Fruit fly (Drosophila melanogaster) whole organism, embryonic: Measurements from ENCODE around the gene Fibp.

Experiments
- Awh ChIP-seq: fragments of 200-800 bp; sonication (Bioruptor generic); IDR thresholded peaks from 2 replicates; pipeline ENCODE4, ENCODE4 v1.3.6; 2022; ENCODE audit warnings: missing biosample characterization, missing genetic modification characterization
- B-H2 ChIP-seq: fragments of 200-800 bp; sonication (Bioruptor generic); optimal IDR thresholded peaks from 2 replicates; lab custom pipeline; 2018; ENCODE audit warnings: missing biosample characterization, mild to moderate bottlenecking, missing genetic modification characterization
- CG10565 ChIP-seq: fragments of 200-800 bp; sonication (Bioruptor generic); optimal IDR thresholded peaks from 3 replicates; lab custom pipeline; 2016; ENCODE audit warnings: missing biosample characterization, mild to moderate bottlenecking, missing genetic modification characterization
- CG15011 ChIP-seq: fragments of 200-800 bp; sonication (Bioruptor generic); optimal IDR thresholded peaks from 3 replicates; lab custom pipeline; 2018; ENCODE audit warnings: missing biosample characterization, mild to moderate bottlenecking, missing genetic modification characterization
- CG16813 ChIP-seq: fragments of 200-800 bp; sonication (Bioruptor generic); IDR thresholded peaks from 3 replicates; pipeline ENCODE4 v1.3.6; 2022; ENCODE audit warnings: missing biosample characterization, missing genetic modification characterization; ENCODE audit not compliant: partially characterized antibody
- CG17612 ChIP-seq: fragments of 200-800 bp; sonication (Bioruptor generic); IDR thresholded peaks from 2 replicates; pipeline ENCODE4 v1.3.6; 2022; ENCODE audit warnings: missing biosample characterization, missing genetic modification characterization
- CG18599 ChIP-seq: fragments of 200-800 bp; sonication (Bioruptor generic); optimal IDR thresholded peaks from 3 replicates; lab custom pipeline; 2017; ENCODE audit warnings: missing biosample characterization, missing genetic modification characterization, mild to moderate bottlenecking, moderate library complexity, missing genetic modification reagents
- CG2129 ChIP-seq: fragments of 200-800 bp; sonication (Bioruptor generic); IDR thresholded peaks from 2 replicates; pipeline ENCODE4 v1.3.6; 2022; ENCODE audit warnings: missing biosample characterization, missing genetic modification characterization; ENCODE audit not compliant: partially characterized antibody
- CG30403 ChIP-seq: fragments of 200-800 bp; sonication (Bioruptor generic); optimal IDR thresholded peaks from 3 replicates; lab custom pipeline; 2016; ENCODE audit warnings: missing biosample characterization, missing genetic modification characterization
- CG3281 ChIP-seq: fragments of 200-800 bp; sonication (Bioruptor generic); optimal IDR thresholded peaks from 3 replicates; lab custom pipeline; 2017; ENCODE audit warnings: missing biosample characterization, mild to moderate bottlenecking, missing genetic modification characterization
- CG4707 ChIP-seq: fragments of 200-800 bp; sonication (Bioruptor generic); optimal IDR thresholded peaks from 2 replicates; lab custom pipeline; 2018; ENCODE audit warnings: missing biosample characterization, mild to moderate bottlenecking, missing genetic modification characterization, moderate library complexity
- CG5245 ChIP-seq: fragments of 200-800 bp; sonication (Bioruptor generic); optimal IDR thresholded peaks from 3 replicates; lab custom pipeline; 2016; ENCODE audit warnings: missing biosample characterization, missing genetic modification characterization
- CG7963 ChIP-seq: fragments of 200-800 bp; sonication (Bioruptor generic); IDR thresholded peaks from 3 replicates; pipeline ENCODE4 v1.3.6; 2022; ENCODE audit warnings: missing biosample characterization, missing genetic modification characterization; ENCODE audit not compliant: partially characterized antibody
- CG8924 ChIP-seq: fragments of 200-800 bp; optimal IDR thresholded peaks from 3 replicates; lab custom pipeline; 2019; ENCODE audit warnings: missing biosample characterization, mild to moderate bottlenecking, missing genetic modification characterization, moderate library complexity
- Chrac-16 ChIP-seq: fragments of 200-800 bp; sonication (Bioruptor generic); optimal IDR thresholded peaks from 3 replicates; lab custom pipeline; 2016; ENCODE audit warnings: missing biosample characterization, missing genetic modification characterization
- D ChIP-seq, 2 experiments: fragments of 200-800 bp in 1 of 2; fragments of >200 bp in 1 of 2; sonication (Bioruptor generic) in 1 of 2; optimal IDR thresholded peaks; 2 replicates in 1 of 2; 3 replicates in 1 of 2; lab custom pipeline; 2017; ENCODE audit warnings: mild to moderate bottlenecking in 1 of 2, missing biosample characterization in 1 of 2, missing genetic modification characterization in 1 of 2, missing genetic modification reagents in 1 of 2
- Doc3 ChIP-seq: fragments of 200-800 bp; sonication (Bioruptor generic); IDR thresholded peaks from 3 replicates; pipeline ENCODE4 v1.3.6; 2022; ENCODE audit warnings: missing biosample characterization, missing genetic modification characterization; ENCODE audit not compliant: partially characterized antibody
- HHEX ChIP-seq: fragments of 200-800 bp; sonication (Bioruptor generic); optimal IDR thresholded peaks from 3 replicates; lab custom pipeline; 2017; ENCODE audit warnings: missing biosample characterization, mild to moderate bottlenecking, missing genetic modification characterization, missing genetic modification reagents
- HmgZ ChIP-seq: fragments of 200-800 bp; sonication (Bioruptor generic); optimal IDR thresholded peaks from 2 replicates; lab custom pipeline; 2018; ENCODE audit warnings: missing biosample characterization, mild to moderate bottlenecking, missing genetic modification characterization
- Kr ChIP-seq: fragments of 200-800 bp; sonication (Bioruptor generic); optimal IDR thresholded peaks from 2 replicates; lab custom pipeline; 2017; ENCODE audit warnings: missing biosample characterization, mild to moderate bottlenecking, missing genetic modification characterization
- Rfx ChIP-seq: fragments of 200-800 bp; sonication (Bioruptor generic); IDR thresholded peaks from 2 replicates; pipeline ENCODE4 v1.3.6; 2022; ENCODE audit warnings: missing biosample characterization, missing genetic modification characterization
- Sry-β ChIP-seq: fragments of 200-800 bp; sonication (Bioruptor generic); optimal IDR thresholded peaks from 2 replicates; lab custom pipeline; 2018; ENCODE audit warnings: missing biosample characterization, mild to moderate bottlenecking, missing genetic modification characterization, moderate library complexity
- Xrp1 ChIP-seq: fragments of 200-800 bp; sonication (Bioruptor generic); IDR thresholded peaks from 2 replicates; pipeline ENCODE4 v1.3.6; 2022; ENCODE audit warnings: missing biosample characterization, missing genetic modification characterization
- ab ChIP-seq: fragments of 200-800 bp; sonication (Bioruptor generic); optimal IDR thresholded peaks from 2 replicates; lab custom pipeline; 2016; ENCODE audit warnings: missing biosample characterization, missing genetic modification characterization
- abd-A ChIP-seq: fragments of 200-800 bp; sonication (Bioruptor generic); optimal IDR thresholded peaks from 3 replicates; lab custom pipeline; 2019; ENCODE audit warnings: missing biosample characterization, mild to moderate bottlenecking, missing genetic modification characterization, moderate library complexity
- ash1 ChIP-seq: fragments of 200-800 bp; sonication (Bioruptor generic); optimal IDR thresholded peaks from 2 replicates; lab custom pipeline; 2018; ENCODE audit warnings: missing biosample characterization, mild to moderate bottlenecking, missing genetic modification characterization
- bowl ChIP-seq: fragments of 200-800 bp; sonication (Bioruptor generic); IDR thresholded peaks from 2 replicates; pipeline ENCODE4 v1.3.6; 2022; ENCODE audit warnings: missing biosample characterization, missing genetic modification characterization
- cg ChIP-seq: fragments of 200-800 bp; sonication (Bioruptor generic); optimal IDR thresholded peaks from 3 replicates; lab custom pipeline; 2019; ENCODE audit warnings: missing biosample characterization, mild to moderate bottlenecking, missing genetic modification characterization, moderate library complexity
- dati ChIP-seq: fragments of 200-800 bp; sonication (Bioruptor generic); IDR thresholded peaks from 2 replicates; pipeline ENCODE4 v1.3.6; 2022; ENCODE audit warnings: missing biosample characterization, missing genetic modification characterization
- dm ChIP-seq: fragments of 200-800 bp; sonication (Bioruptor generic); optimal IDR thresholded peaks from 3 replicates; lab custom pipeline; 2016; ENCODE audit warnings: missing biosample characterization, missing genetic modification characterization
- esg ChIP-seq: fragments of 200-800 bp; sonication (Bioruptor generic); conservative IDR thresholded peaks from 2 replicates; pipeline ENCODE4 v1.3.6; 2022; ENCODE audit warnings: missing biosample characterization, missing genetic modification characterization
- ftz-f1 ChIP-seq: fragments of 200-800 bp; sonication (Bioruptor generic); optimal IDR thresholded peaks from 2 replicates; lab custom pipeline; 2016; ENCODE audit warnings: missing biosample characterization, missing genetic modification characterization
- gsb ChIP-seq: fragments of 200-800 bp; sonication (Bioruptor generic); IDR thresholded peaks from 2 replicates; pipeline ENCODE4 v1.3.6; 2022; ENCODE audit warnings: missing biosample characterization, missing genetic modification characterization
- gt ChIP-seq: fragments of 200-800 bp; sonication (Bioruptor generic); IDR thresholded peaks from 2 replicates; pipeline ENCODE4 v1.3.6; 2022; ENCODE audit warnings: missing biosample characterization, missing genetic modification characterization
- hbn ChIP-seq: fragments of 200-800 bp; sonication (Bioruptor generic); IDR thresholded peaks from 2 replicates; pipeline ENCODE4 v1.3.6; 2022; ENCODE audit warnings: missing biosample characterization, missing genetic modification characterization; ENCODE audit not compliant: partially characterized antibody
- kah ChIP-seq: fragments of 200-800 bp; sonication (Bioruptor generic); optimal IDR thresholded peaks from 2 replicates; lab custom pipeline; 2018; ENCODE audit warnings: missing biosample characterization, mild to moderate bottlenecking, missing genetic modification characterization
- kay ChIP-seq: fragments of 200-800 bp; sonication (Bioruptor generic); optimal IDR thresholded peaks from 2 replicates; lab custom pipeline; 2016; ENCODE audit warnings: missing biosample characterization, missing genetic modification characterization
- ken ChIP-seq: fragments of 200-800 bp; sonication (Bioruptor generic); IDR thresholded peaks from 3 replicates; pipeline ENCODE4 v1.3.6; 2022; ENCODE audit warnings: missing biosample characterization, missing genetic modification characterization
- knrl ChIP-seq: fragments of 200-800 bp; sonication (Bioruptor generic); IDR thresholded peaks from 3 replicates; pipeline ENCODE4 v1.3.6; 2022; ENCODE audit warnings: missing biosample characterization, missing genetic modification characterization; ENCODE audit not compliant: partially characterized antibody
- maf-S ChIP-seq: fragments of 200-800 bp; sonication (Bioruptor generic); optimal IDR thresholded peaks from 2 replicates; lab custom pipeline; 2016; ENCODE audit warnings: missing biosample characterization, missing genetic modification characterization
- oc ChIP-seq: fragments of 200-800 bp; sonication (Bioruptor generic); optimal IDR thresholded peaks from 2 replicates; lab custom pipeline; 2018; ENCODE audit warnings: missing biosample characterization, mild to moderate bottlenecking, missing genetic modification characterization, moderate library complexity
- odd ChIP-seq: fragments of 200-800 bp; sonication (Bioruptor generic); optimal IDR thresholded peaks from 2 replicates; lab custom pipeline; 2017; ENCODE audit warnings: missing biosample characterization, mild to moderate bottlenecking, missing genetic modification characterization
- pb ChIP-seq: fragments of 200-800 bp; sonication (Bioruptor generic); optimal IDR thresholded peaks from 3 replicates; lab custom pipeline; 2016; ENCODE audit warnings: missing biosample characterization, missing genetic modification characterization
- schlank ChIP-seq: fragments of 200-800 bp; sonication (Bioruptor generic); optimal IDR thresholded peaks from 2 replicates; lab custom pipeline; 2018; ENCODE audit warnings: missing biosample characterization, mild to moderate bottlenecking, missing genetic modification characterization
- sisA ChIP-seq: fragments of 200-800 bp; sonication (Bioruptor generic); IDR thresholded peaks from 2 replicates; pipeline ENCODE4 v1.3.6; 2022; ENCODE audit warnings: missing biosample characterization, missing genetic modification characterization
- slou ChIP-seq: fragments of 200-800 bp; sonication (Bioruptor generic); optimal IDR thresholded peaks from 3 replicates; lab custom pipeline; 2016; ENCODE audit warnings: missing biosample characterization, missing genetic modification characterization
- sob ChIP-seq: fragments of 200-800 bp; sonication (Bioruptor generic); IDR thresholded peaks from 2 replicates; pipeline ENCODE4 v1.3.6; 2022; ENCODE audit warnings: missing biosample characterization, missing genetic modification characterization
- trem ChIP-seq: fragments of 200-800 bp; optimal IDR thresholded peaks from 3 replicates; lab custom pipeline; 2019; ENCODE audit warnings: missing biosample characterization, mild to moderate bottlenecking, missing genetic modification characterization, moderate library complexity
- zfh2 ChIP-seq: fragments of 200-800 bp; sonication (Bioruptor generic); optimal IDR thresholded peaks from 2 replicates; lab custom pipeline; 2016; ENCODE audit warnings: missing biosample characterization, missing genetic modification characterization

Gene Fibp

DNA sequence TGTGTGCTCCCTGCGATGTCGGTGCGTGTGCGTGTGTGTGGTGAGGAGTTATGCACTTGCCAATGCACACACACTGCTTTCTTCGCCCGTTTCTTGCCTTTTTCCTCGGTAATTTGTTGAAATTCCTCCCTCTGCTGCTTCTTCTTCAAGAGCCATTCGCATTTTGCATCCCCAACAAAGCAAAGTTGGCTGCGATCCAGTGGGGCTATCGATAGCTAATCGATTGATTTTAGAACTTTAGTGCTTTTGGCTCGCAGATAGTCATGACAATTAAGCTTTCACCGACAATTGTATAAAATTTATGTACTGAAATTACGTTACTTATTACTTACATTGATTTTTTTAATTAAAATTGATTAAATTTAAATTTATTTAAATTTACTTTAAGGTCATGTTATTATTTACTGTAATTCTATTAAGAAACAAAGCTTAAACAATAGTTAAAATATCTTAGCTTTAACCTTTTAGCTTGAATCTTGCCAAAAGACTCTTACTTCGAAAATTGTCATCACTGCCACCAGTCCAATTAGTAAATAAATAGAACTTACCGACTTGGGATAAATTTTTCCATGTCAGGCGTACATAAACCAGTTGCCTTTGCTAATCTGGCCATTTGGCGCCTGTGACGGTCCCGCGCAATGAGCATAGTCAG, 16.5 kb upstream of the Fibp start, which contains the start of the genes trc and CG32221 (continued):
- TF ChIP-seq Chrac-16 (peak; percentile 8), oc (tag; lab: Kevin White, UChicago) (no peak), schlank (tag; lab: Kevin White, UChicago) (peak; percentile 39), maf-S (GFP tag; lab: Kevin White, UChicago) (no peak), trem (peak; percentile 44), CG3281 (GFP tag; lab: Kevin White, UChicago) (peak; percentile 41), gt (GFP tag; lab: Robert Waterston, UW) (0 out of 2 replicates have a peak, but pooled peaks have one; percentile 29), CG17612 (GFP tag; lab: Robert Waterston, UW) (0 out of 2 replicates have a peak, but pooled peaks have one; percentile 10), Awh (GFP tag; lab: Robert Waterston, UW) (no peak), B-H2 (GFP tag; lab: Kevin White, UChicago) (peak; percentile 89), ash1 (GFP tag; lab: Kevin White, UChicago) (no peak), gsb (no peak), ftz-f1 (no peak), slou (GFP tag; lab: Kevin White, UChicago) (no peak), CG8924 (peak; percentile 33), sob (GFP tag; lab: Robert Waterston, UW) (peak; percentile 71), CG4707 (GFP tag; lab: Kevin White, UChicago) (no peak), kah (GFP tag; lab: Kevin White, UChicago) (peak; percentile 11), odd (GFP tag; lab: Kevin White, UChicago) (no peak), knrl (peak; percentile 73), kay (GFP tag; lab: Kevin White, UChicago) (no peak), pb (GFP tag; lab: Kevin White, UChicago) (no peak), hbn (peak; percentile 40; the same call in 1 of the 2 replicates), sisA (GFP tag; lab: Robert Waterston, UW) (peak; percentile 19; the same call in 1 of the 2 replicates), Xrp1 (GFP tag; lab: Robert Waterston, UW) (peak; percentile 10; the same call in 1 of the 2 replicates), dati (GFP tag; lab: Robert Waterston, UW) (no peak), ab (GFP tag; lab: Kevin White, UChicago) (no peak), Rfx (GFP tag; lab: Robert Waterston, UW) (peak; percentile 77), CG15011 (GFP tag; lab: Kevin White, UChicago) (no peak), CG18599 (GFP tag; lab: Kevin White, UChicago) (no peak), Doc3 (GFP tag; lab: Robert Waterston, UW) (0 out of 3 replicates have a peak, but pooled peaks have one; percentile 20), CG16813 (GFP tag; lab: Robert Waterston, UW) (peak; percentile 74), bowl (GFP tag; lab: Robert Waterston, UW) (no peak), CG10565 (GFP tag; lab: Kevin White, UChicago) (no peak), esg (GFP tag; lab: Robert Waterston, UW) (no peak), CG30403 (GFP tag; lab: Kevin White, UChicago) (peak; percentile 45), CG7963 (GFP tag; lab: Robert Waterston, UW) (peak; percentile 63; the same call in 2 of the 3 replicates), ken (GFP tag; lab: Robert Waterston, UW) (peak; percentile 53; the same call in 2 of the 3 replicates), dm (GFP tag; lab: Kevin White, UChicago) (no peak), CG5245 (GFP tag; lab: Kevin White, UChicago) (peak; percentile 31), CG2129 (GFP tag; lab: Robert Waterston, UW) (no peak; the same call in 1 of the 2 replicates), HmgZ (tag; lab: Kevin White, UChicago) (peak; percentile 43), cg (GFP tag; lab: Kevin White, UChicago) (no peak), Kr (GFP tag; lab: Kevin White, UChicago) (no peak), Sry-β (GFP tag; lab: Kevin White, UChicago) (peak; percentile 90), zfh2 (peak; percentile 34), HHEX (GFP tag; lab: Kevin White, UChicago) (no peak), abd-A (tag; lab: Kevin White, UChicago) (no peak), D (optimal IDR thresholded peaks at IDR 0.05; lab: Kevin White, UChicago) (no peak), D (GFP tag; optimal IDR thresholded peaks at IDR 0.05; lab: Kevin White, UChicago) (no peak)
